Worm (Caenorhabditis elegans) whole organism, L4 larva: Measurements from ENCODE around the gene fbxa-32.

ENCODE experiments used
- T26A8.4 ChIP-seq: fragments of 200-800 bp; sonication (Bioruptor generic); IDR thresholded peaks from 2 replicates; pipeline ENCODE4 v1.3.6; 2022; ENCODE audit warnings: missing genetic modification characterization, missing compliant biosample characterization
- Y5F2A.4 ChIP-seq: fragments of 200-800 bp; sonication (Bioruptor generic); optimal IDR thresholded peaks from 2 replicates; lab custom pipeline; 2018; ENCODE audit warnings: mild to moderate bottlenecking, missing genetic modification characterization, missing compliant biosample characterization
- aha-1 ChIP-seq: fragments of 150-350 bp; peaks from one replicate; lab custom pipeline; 2014; ENCODE audit warnings: missing biosample characterization, missing genetic modification characterization
- ceh-28 ChIP-seq: fragments of 150-350 bp; optimal IDR thresholded peaks from 2 replicates; lab custom pipeline; 2014; ENCODE audit warnings: missing biosample characterization, missing genetic modification reagents, missing genetic modification characterization
- ceh-44 ChIP-seq: fragments of 200-800 bp; sonication (Bioruptor generic); IDR thresholded peaks from 2 replicates; pipeline ENCODE4 v1.3.6; 2022; ENCODE audit warnings: missing genetic modification reagents, missing genetic modification characterization, missing compliant biosample characterization
- daf-16 ChIP-seq, 3 experiments: sonication (generic microtip); optimal IDR thresholded peaks; 2 replicates each; lab custom pipeline; 2016 to 2017; ENCODE audit warnings: missing genetic modification characterization in 3 of 3, missing genetic modification reagents in 3 of 3, mild to moderate bottlenecking in 2 of 3, missing compliant biosample characterization in 2 of 3, missing biosample characterization in 1 of 3, moderate library complexity in 1 of 3
- daf-19 ChIP-seq: fragments of 200-800 bp; sonication (Bioruptor generic); conservative IDR thresholded peaks from 2 replicates; pipeline ENCODE4 v1.3.6; 2022; ENCODE audit warnings: missing genetic modification characterization, missing compliant biosample characterization
- daf-8 ChIP-seq: fragments of 200-800 bp; sonication (Bioruptor generic); IDR thresholded peaks from 2 replicates; pipeline ENCODE4 v1.3.6; 2022; ENCODE audit warnings: missing genetic modification characterization, missing compliant biosample characterization
- dmd-6 ChIP-seq: fragments of 200-800 bp; sonication (Bioruptor generic); IDR thresholded peaks from 2 replicates; pipeline ENCODE4 v1.3.6; 2022; ENCODE audit warnings: missing genetic modification reagents, missing genetic modification characterization, missing compliant biosample characterization
- dmd-9 ChIP-seq: fragments of 200-800 bp; sonication (Bioruptor generic); IDR thresholded peaks from 2 replicates; pipeline ENCODE4 v1.3.6; 2022; ENCODE audit warnings: missing genetic modification reagents, missing genetic modification characterization, missing compliant biosample characterization
- dve-1 ChIP-seq: sonication (generic microtip); optimal IDR thresholded peaks from 2 replicates; lab custom pipeline; 2017; ENCODE audit warnings: antibody characterized with exemption, mild to moderate bottlenecking, missing genetic modification characterization, missing compliant biosample characterization; ENCODE audit not compliant: insufficient read depth
- hif-1 ChIP-seq, 2 experiments: sonication (generic microtip); optimal IDR thresholded peaks; 2 replicates each; lab custom pipeline; 2016 to 2017; ENCODE audit warnings: missing compliant biosample characterization in 2 of 2, missing genetic modification characterization in 2 of 2, missing genetic modification reagents in 2 of 2, missing genotype in 2 of 2, mild to moderate bottlenecking in 1 of 2
- hlh-11 ChIP-seq: fragments of 200-800 bp; sonication (Bioruptor generic); optimal IDR thresholded peaks from 2 replicates; lab custom pipeline; 2018; ENCODE audit warnings: mild to moderate bottlenecking, missing genetic modification characterization, missing compliant biosample characterization
- hmg-1.1 ChIP-seq: fragments of 200-800 bp; sonication (Bioruptor generic); IDR thresholded peaks from 2 replicates; pipeline ENCODE4 v1.3.6; 2022; ENCODE audit warnings: missing genetic modification reagents, missing genetic modification characterization, missing compliant biosample characterization
- lin-39 ChIP-seq: fragments of 150-350 bp; optimal IDR thresholded peaks from 2 replicates; lab custom pipeline; 2014; ENCODE audit warnings: missing biosample characterization, missing genetic modification reagents, missing genetic modification characterization
- mdl-1 ChIP-seq, 2 experiments: fragments of 150-350 bp in 1 of 2; sonication (generic microtip) in 1 of 2; optimal IDR thresholded peaks; 2 replicates each; lab custom pipeline; 2014 to 2017; ENCODE audit warnings: missing biosample characterization in 2 of 2, missing genetic modification characterization in 2 of 2
- mes-2 ChIP-seq: sonication (generic microtip); optimal IDR thresholded peaks from 2 replicates; lab custom pipeline; 2016; ENCODE audit warnings: missing genotype, mild to moderate bottlenecking, missing genetic modification characterization, missing compliant biosample characterization; ENCODE audit not compliant: poor library complexity, severe bottlenecking
- mxl-3 ChIP-seq: fragments of 200-800 bp; sonication (Bioruptor generic); optimal IDR thresholded peaks from 2 replicates; lab custom pipeline; 2018; ENCODE audit warnings: mild to moderate bottlenecking, missing genetic modification characterization, missing compliant biosample characterization
- nhr-102 ChIP-seq: sonication (generic microtip); optimal IDR thresholded peaks from 2 replicates; lab custom pipeline; 2016; ENCODE audit warnings: mild to moderate bottlenecking, missing genetic modification characterization, moderate library complexity, missing compliant biosample characterization
- nhr-11 ChIP-seq: fragments of 150-350 bp; optimal IDR thresholded peaks from 2 replicates; lab custom pipeline; 2014; ENCODE audit warnings: missing biosample characterization, missing genetic modification characterization
- nhr-237 ChIP-seq: sonication (generic microtip); optimal IDR thresholded peaks from 2 replicates; lab custom pipeline; 2017; ENCODE audit warnings: missing biosample characterization, missing genetic modification characterization
- nhr-25 ChIP-seq: sonication (generic microtip); optimal IDR thresholded peaks from 2 replicates; lab custom pipeline; 2017; ENCODE audit warnings: missing genetic modification characterization, mild to moderate bottlenecking, missing compliant biosample characterization, antibody characterized with exemption, moderate library complexity, borderline replicate concordance; ENCODE audit not compliant: insufficient read depth
- nhr-28 ChIP-seq: fragments of 150-350 bp; optimal IDR thresholded peaks from 2 replicates; lab custom pipeline; 2014; ENCODE audit warnings: missing biosample characterization, missing genetic modification characterization
- nhr-42 ChIP-seq: fragments of 200-800 bp; sonication (Bioruptor generic); IDR thresholded peaks from 2 replicates; pipeline ENCODE4 v1.3.6; 2022; ENCODE audit warnings: missing genetic modification characterization, missing compliant biosample characterization
- nhr-48 ChIP-seq: sonication (generic microtip); optimal IDR thresholded peaks from 2 replicates; lab custom pipeline; 2016; ENCODE audit warnings: mild to moderate bottlenecking, missing genetic modification characterization, missing compliant biosample characterization
- pqm-1 ChIP-seq: sonication (generic microtip); optimal IDR thresholded peaks from 2 replicates; lab custom pipeline; 2017; ENCODE audit warnings: missing biosample characterization, missing genetic modification characterization
- saeg-2 ChIP-seq: fragments of 200-800 bp; sonication (Bioruptor generic); IDR thresholded peaks from 2 replicates; pipeline ENCODE4 v1.3.6; 2022; ENCODE audit warnings: missing genetic modification reagents, missing genetic modification characterization, missing compliant biosample characterization
- skn-1 ChIP-seq: fragments of 150-350 bp; optimal IDR thresholded peaks from 2 replicates; lab custom pipeline; 2014; ENCODE audit warnings: missing biosample characterization, missing genetic modification characterization
- snpc-1.2 ChIP-seq: fragments of 200-800 bp; sonication (Bioruptor generic); IDR thresholded peaks from 2 replicates; pipeline ENCODE4 v1.3.6; 2022; ENCODE audit warnings: missing genetic modification reagents, missing genetic modification characterization, missing compliant biosample characterization
- snpc-4 ChIP-seq: fragments of 150-350 bp; optimal IDR thresholded peaks from 2 replicates; lab custom pipeline; 2014; ENCODE audit warnings: missing biosample characterization, missing genetic modification characterization
- unc-62 ChIP-seq, 3 experiments: fragments of 150-350 bp in 1 of 3; sonication (generic microtip); optimal IDR thresholded peaks in 2 of 3; peaks in 1 of 3; 1 replicate in 1 of 3; 2 replicates in 2 of 3; lab custom pipeline; 2014 to 2017; ENCODE audit warnings: missing biosample characterization in 3 of 3, missing genetic modification characterization in 3 of 3, missing genetic modification reagents in 3 of 3, missing genotype in 1 of 3
- zfp-2 ChIP-seq: sonication (generic microtip); optimal IDR thresholded peaks from 2 replicates; lab custom pipeline; 2016; ENCODE audit warnings: mild to moderate bottlenecking, missing genetic modification characterization, missing compliant biosample characterization
- zip-2 ChIP-seq: fragments of 150-350 bp; optimal IDR thresholded peaks from 2 replicates; lab custom pipeline; 2014; ENCODE audit warnings: missing biosample characterization, missing genetic modification characterization
- ztf-7 ChIP-seq: fragments of 150-350 bp; optimal IDR thresholded peaks from 2 replicates; lab custom pipeline; 2014; ENCODE audit warnings: missing biosample characterization, missing genetic modification characterization

Gene fbxa-32

ce11 chrIII:1269156-1269555 is at the start of gene fbxa-32:
fbxa-32 (minus strand) TSS chrIII:1269256.
- TF ChIP-seq mxl-3 (GFP tag; lab: Kevin White, UChicago) (no peak), ceh-28 (no peak), saeg-2 (GFP tag; lab: Robert Waterston, UW) (no peak), dve-1 (tag; lab: Kevin White, UChicago) (peak; percentile 48), mes-2 (tag; lab: Kevin White, UChicago) (no peak), nhr-28 (tag; lab: Kevin White, UChicago) (peak; percentile 25), dmd-6 (0 out of 2 replicates have a peak, but pooled peaks have one; percentile 6), pqm-1 (tag; lab: Kevin White, UChicago) (peak; percentile 15), daf-16 (GFP tag; optimal IDR thresholded peaks at IDR 0.05; lab: Kevin White, UChicago) (no peak), daf-16 (tag; optimal IDR thresholded peaks at IDR 0.05; lab: Kevin White, UChicago) (peak; percentile 44), nhr-25 (tag; lab: Kevin White, UChicago) (no peak)
- TF ChIP-seq, all 104 proteins: peak for 5

- TF ChIP-seq nhr-48 (tag; lab: Kevin White, UChicago) (no peak), hlh-11 (tag; lab: Kevin White, UChicago) (peak; percentile 20), daf-19 (GFP tag; lab: Robert Waterston, UW) (no peak), T26A8.4 (GFP tag; lab: Robert Waterston, UW) (no peak), hmg-1.1 (GFP tag; lab: Robert Waterston, UW) (no peak), dmd-6 (peak; percentile 46), zfp-2 (tag; lab: Kevin White, UChicago) (no peak), nhr-102 (tag; lab: Kevin White, UChicago) (no peak), nhr-28 (tag; lab: Kevin White, UChicago) (peak; percentile 77), pqm-1 (tag; lab: Kevin White, UChicago) (peak; percentile 80), skn-1 (tag; lab: Kevin White, UChicago) (no peak), daf-16 (GFP tag; optimal IDR thresholded peaks at IDR 0.05; lab: Kevin White, UChicago) (no peak), daf-16 (tag; optimal IDR thresholded peaks at IDR 0.05; lab: Kevin White, UChicago) (peak; percentile 56), dmd-9 (GFP tag; lab: Robert Waterston, UW) (no peak), aha-1 (tag; lab: Kevin White, UChicago) (no peak), nhr-42 (GFP tag; lab: Robert Waterston, UW) (no peak), ceh-28 (no peak), lin-39 (tag; lab: Kevin White, UChicago) (no peak), ztf-7 (tag; lab: Kevin White, UChicago) (no peak), Y5F2A.4 (GFP tag; lab: Kevin White, UChicago) (no peak), unc-62 (GFP tag; optimal IDR thresholded peaks at IDR 0.05 in 1 of 2; lab: Kevin White, UChicago) (no peak), unc-62 (tag; optimal IDR thresholded peaks at IDR 0.05; lab: Kevin White, UChicago) (no peak), zip-2 (tag; lab: Kevin White, UChicago) (no peak), ceh-44 (GFP tag; lab: Robert Waterston, UW) (no peak), nhr-11 (no peak), hif-1 (tag; optimal IDR thresholded peaks at IDR 0.05; lab: Kevin White, UChicago) (no peak), snpc-4 (tag; lab: Kevin White, UChicago) (no peak), nhr-237 (no peak), mdl-1 (tag; optimal IDR thresholded peaks at IDR 0.05; lab: Kevin White, UChicago) (no peak), snpc-1.2 (GFP tag; lab: Robert Waterston, UW) (no peak)
These were observed 46.0 kb upstream of the fbxa-32 start, which contains the start of the genes fbxa-80 and fbxa-19 for ce11 chrIII:1315038-1315437. fbxa-80 (minus strand) TSS chrIII:1315210. fbxa-19 (plus strand) TSS chrIII:1315401.

ce11 chrIII:1314283-1314682 is 45.2 kb upstream of the fbxa-32 start:
- TF ChIP-seq unc-62 (GFP tag; optimal IDR thresholded peaks at IDR 0.05 in 1 of 2; lab: Kevin White, UChicago) (peak in 1 of 2 experiments; percentile 95), unc-62 (tag; optimal IDR thresholded peaks at IDR 0.05; lab: Kevin White, UChicago) (no peak), daf-8 (no peak)
- TF ChIP-seq, all 104 proteins: peak for 1
